Worm (Caenorhabditis elegans) whole organism, L2 larva: Measurements from ENCODE around the gene ZC190.8.

ENCODE experiments used
- R02D3.7 ChIP-seq: fragments of 150-350 bp; optimal IDR thresholded peaks from 2 replicates; lab custom pipeline; 2014; ENCODE audit warnings: missing biosample characterization, missing genetic modification characterization
- aly-2 ChIP-seq: fragments of 150-350 bp; optimal IDR thresholded peaks from 2 replicates; lab custom pipeline; 2014; ENCODE audit warnings: missing biosample characterization, missing genetic modification characterization
- ama-1 ChIP-seq: fragments of 150-350 bp; optimal IDR thresholded peaks from 2 replicates; lab custom pipeline; 2018; ENCODE audit warnings: inconsistent platforms
- crh-2 ChIP-seq: sonication (generic microtip); optimal IDR thresholded peaks from 2 replicates; lab custom pipeline; 2017; ENCODE audit warnings: missing biosample characterization, missing genetic modification characterization
- elt-3 ChIP-seq: sonication (generic microtip); optimal IDR thresholded peaks from 2 replicates; lab custom pipeline; 2017; ENCODE audit warnings: missing biosample characterization, missing genetic modification characterization
- fos-1 ChIP-seq: fragments of 150-350 bp; optimal IDR thresholded peaks from 2 replicates; lab custom pipeline; 2014; ENCODE audit warnings: missing biosample characterization, missing genetic modification characterization
- lsy-2 ChIP-seq, 2 experiments: fragments of 150-350 bp in 1 of 2; sonication (generic microtip) in 1 of 2; optimal IDR thresholded peaks; 2 replicates each; lab custom pipeline; 2014 to 2017; ENCODE audit warnings: missing biosample characterization in 2 of 2, missing genetic modification characterization in 2 of 2
- mab-5 ChIP-seq: fragments of 150-350 bp; optimal IDR thresholded peaks from 2 replicates; lab custom pipeline; 2014; ENCODE audit warnings: missing biosample characterization, missing genetic modification characterization
- mdl-1 ChIP-seq, 2 experiments: fragments of 150-350 bp in 1 of 2; sonication (generic microtip) in 1 of 2; optimal IDR thresholded peaks; 2 replicates each; lab custom pipeline; 2017; ENCODE audit warnings: missing biosample characterization in 2 of 2, missing genetic modification characterization in 2 of 2
- nhr-237 ChIP-seq: fragments of 150-350 bp; optimal IDR thresholded peaks from 2 replicates; lab custom pipeline; 2014; ENCODE audit warnings: missing biosample characterization, missing genetic modification characterization
- nhr-25 ChIP-seq: fragments of 150-350 bp; sonication (generic microtip); optimal IDR thresholded peaks from 3 replicates; lab custom pipeline; 2014; ENCODE audit warnings: missing biosample characterization, missing genetic modification characterization
- snpc-4 ChIP-seq: fragments of 150-350 bp; optimal IDR thresholded peaks from 2 replicates; lab custom pipeline; 2014; ENCODE audit warnings: missing biosample characterization, missing genetic modification characterization
- unc-39 ChIP-seq: fragments of 150-350 bp; optimal IDR thresholded peaks from 2 replicates; lab custom pipeline; 2014; ENCODE audit warnings: missing biosample characterization, missing genetic modification characterization
- ztf-11 ChIP-seq: sonication (generic microtip); optimal IDR thresholded peaks from 2 replicates; lab custom pipeline; 2017; ENCODE audit warnings: missing biosample characterization, missing genetic modification characterization

DNA sequence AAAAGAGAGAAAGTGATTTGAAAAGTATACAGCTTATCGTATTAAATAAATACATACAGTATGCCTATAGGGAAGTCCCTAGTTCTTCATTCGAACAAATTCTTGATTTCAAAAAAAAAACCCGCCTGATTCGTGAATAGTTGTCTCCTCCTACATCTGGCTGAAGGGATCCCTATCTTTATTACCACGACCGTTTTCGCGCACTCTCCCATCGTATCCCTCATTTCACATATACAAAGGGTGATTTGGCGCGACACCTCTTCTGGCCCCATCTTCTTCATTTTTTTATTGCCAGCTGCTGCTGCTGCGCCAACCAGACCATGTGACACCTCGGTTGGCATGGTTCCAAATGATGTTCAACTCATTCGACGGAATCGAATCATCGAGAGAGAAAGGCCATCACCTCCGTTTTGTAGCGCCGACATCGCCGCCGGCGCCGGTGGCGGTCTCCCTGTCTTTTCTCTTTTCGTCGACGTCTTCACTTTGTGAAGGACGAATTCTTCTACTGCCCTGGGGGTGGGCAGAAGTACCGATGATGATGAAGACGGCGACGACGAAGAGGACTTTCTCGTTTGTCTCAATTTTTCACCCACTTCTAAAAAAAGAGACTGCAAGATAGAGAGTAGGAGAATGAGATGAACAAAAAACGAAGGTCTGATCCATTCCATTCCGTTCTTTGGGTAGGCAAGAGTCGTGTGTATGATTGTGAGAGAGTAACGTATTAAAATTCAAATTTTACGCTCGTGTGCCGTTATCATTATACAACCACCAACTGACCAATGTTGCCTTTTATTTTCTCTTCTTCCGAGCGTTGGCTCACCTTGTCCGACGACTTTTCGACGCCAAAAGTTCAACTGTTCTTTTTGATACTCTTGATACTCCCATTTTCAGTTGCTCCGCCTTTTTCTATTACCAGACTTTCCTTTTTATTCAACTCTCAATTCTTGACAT is 25.3 kb downstream of the ZC190.8 start:
- no peak for TF ChIP-seq R02D3.7
- TF ChIP-seq nhr-25 (tag; lab: Kevin White, UChicago): peak; percentile 93
- TF ChIP-seq ama-1 (lab: Kevin White, UChicago): no peak
- no peak for TF ChIP-seq aly-2
- no peak for TF ChIP-seq elt-3 (tag; lab: Kevin White, UChicago)
- TF ChIP-seq fos-1 (tag; lab: Kevin White, UChicago): no peak
- no peak for TF ChIP-seq unc-39 (tag; lab: Kevin White, UChicago)
- TF ChIP-seq snpc-4 (tag; lab: Kevin White, UChicago): no peak
- no peak for TF ChIP-seq nhr-237 (tag; lab: Kevin White, UChicago)
- TF ChIP-seq ztf-11 (tag; lab: Kevin White, UChicago): no peak
- peak in 1 of 2 experiments; percentile 21 for TF ChIP-seq lsy-2 (tag; optimal IDR thresholded peaks at IDR 0.05; lab: Kevin White, UChicago)
- peak in 1 of 2 experiments; percentile 20 for TF ChIP-seq mdl-1 (tag; optimal IDR thresholded peaks at IDR 0.05; lab: Kevin White, UChicago)
- TF ChIP-seq mab-5 (tag; lab: Kevin White, UChicago): no peak
- TF ChIP-seq crh-2 (tag; lab: Kevin White, UChicago): no peak
